Worm (Caenorhabditis elegans) whole organism, L1 larva: ENCODE measurements around the gene T05H10.1.
A peak's percentile ranks its signal among the peaks of the same experiment; 100 is the strongest.

Experiments used
- C16A3.4 ChIP-seq: fragments of 150-350 bp; optimal IDR thresholded peaks from 2 replicates; lab custom pipeline; 2014; ENCODE audit warnings: missing biosample characterization, missing genetic modification characterization
- C34B4.2 ChIP-seq: sonication (generic microtip); optimal IDR thresholded peaks from 2 replicates; lab custom pipeline; 2017; ENCODE audit warnings: mild to moderate bottlenecking, missing genetic modification characterization, missing compliant biosample characterization
- F16B12.6 ChIP-seq: fragments of 150-350 bp; optimal IDR thresholded peaks from 2 replicates; lab custom pipeline; 2014; ENCODE audit warnings: missing biosample characterization, missing genetic modification characterization
- Y116A8C.19 ChIP-seq: sonication (generic microtip); optimal IDR thresholded peaks from 2 replicates; lab custom pipeline; 2016; ENCODE audit warnings: missing compliant biosample characterization, missing genetic modification characterization, borderline replicate concordance
- aha-1 ChIP-seq: fragments of 150-350 bp; optimal IDR thresholded peaks from 2 replicates; lab custom pipeline; 2014; ENCODE audit warnings: missing biosample characterization, missing genetic modification characterization
- aly-2 ChIP-seq: fragments of 150-350 bp; optimal IDR thresholded peaks from 2 replicates; lab custom pipeline; 2014; ENCODE audit warnings: missing biosample characterization, missing genetic modification characterization
- ama-1 ChIP-seq: fragments of 150-350 bp; optimal IDR thresholded peaks from 2 replicates; lab custom pipeline; 2014
- ceh-63 ChIP-seq: fragments of 200-800 bp; sonication (Bioruptor generic); optimal IDR thresholded peaks from 2 replicates; lab custom pipeline; 2018; ENCODE audit warnings: mild to moderate bottlenecking, missing genetic modification characterization, missing compliant biosample characterization
- ceh-8 ChIP-seq: fragments of 200-800 bp; sonication (Bioruptor generic); optimal IDR thresholded peaks from 2 replicates; lab custom pipeline; 2018; ENCODE audit warnings: mild to moderate bottlenecking, missing genetic modification characterization, moderate library complexity, missing compliant biosample characterization
- ceh-82 ChIP-seq, 3 experiments: fragments of 150-350 bp in 1 of 3; sonication (generic microtip) in 2 of 3; optimal IDR thresholded peaks; 2 replicates each; lab custom pipeline; 2014 to 2017; ENCODE audit warnings: missing biosample characterization in 3 of 3, missing genetic modification characterization in 3 of 3
- ceh-88 ChIP-seq: fragments of 200-800 bp; sonication (Bioruptor generic); IDR thresholded peaks from 2 replicates; pipeline ENCODE4 v1.3.6; 2022; ENCODE audit warnings: missing genetic modification characterization, missing compliant biosample characterization
- ceh-90 ChIP-seq: sonication (generic microtip); optimal IDR thresholded peaks from 2 replicates; lab custom pipeline; 2016; ENCODE audit warnings: missing genetic modification characterization, missing compliant biosample characterization
- ces-1 ChIP-seq: fragments of 150-350 bp; optimal IDR thresholded peaks from 2 replicates; lab custom pipeline; 2014; ENCODE audit warnings: missing biosample characterization, missing genetic modification reagents, missing genetic modification characterization
- dpl-1 ChIP-seq, 3 experiments: fragments of 150-350 bp in 2 of 3; sonication (generic microtip) in 1 of 3; optimal IDR thresholded peaks; 2 replicates each; lab custom pipeline; 2014 to 2017; ENCODE audit warnings: missing biosample characterization in 3 of 3, missing genetic modification characterization in 3 of 3, missing genetic modification reagents in 3 of 3
- egl-13 ChIP-seq: sonication (generic microtip); optimal IDR thresholded peaks from 2 replicates; lab custom pipeline; 2016; ENCODE audit warnings: missing genotype, missing genetic modification reagents, missing genetic modification characterization, missing compliant biosample characterization
- egl-27 ChIP-seq, 2 experiments: fragments of 150-350 bp in 1 of 2; sonication (generic microtip); optimal IDR thresholded peaks; 3 replicates each; lab custom pipeline; 2017 to 2018; ENCODE audit warnings: missing biosample characterization in 2 of 2, missing genetic modification characterization in 2 of 2, missing genetic modification reagents in 2 of 2
- elt-3 ChIP-seq, 6 experiments: fragments of 150-350 bp in 1 of 6; sonication (generic microtip); optimal IDR thresholded peaks; 2 replicates each; lab custom pipeline; 2017 to 2018; ENCODE audit warnings: missing biosample characterization in 6 of 6, missing genetic modification characterization in 6 of 6, inconsistent platforms in 1 of 6
- ets-5 ChIP-seq: fragments of 200-800 bp; sonication (Bioruptor generic); IDR thresholded peaks from 2 replicates; pipeline ENCODE4 v1.3.6; 2022; ENCODE audit warnings: missing genetic modification characterization, missing compliant biosample characterization
- fkh-10 ChIP-seq: sonication (generic microtip); optimal IDR thresholded peaks from 2 replicates; lab custom pipeline; 2017; ENCODE audit warnings: missing biosample characterization, missing genetic modification reagents, missing genetic modification characterization
- fkh-8 ChIP-seq: sonication (generic microtip); optimal IDR thresholded peaks from 2 replicates; lab custom pipeline; 2016; ENCODE audit warnings: mild to moderate bottlenecking, missing genetic modification characterization, missing compliant biosample characterization
- fos-1 ChIP-seq: fragments of 150-350 bp; optimal IDR thresholded peaks from 2 replicates; lab custom pipeline; 2014; ENCODE audit warnings: missing biosample characterization, missing genetic modification characterization
- grh-1 ChIP-seq: fragments of 200-800 bp; sonication (Bioruptor generic); IDR thresholded peaks from 2 replicates; pipeline ENCODE4 v1.3.6; 2022; ENCODE audit warnings: missing genetic modification reagents, missing genetic modification characterization, missing compliant biosample characterization
- hlh-17 ChIP-seq: fragments of 200-800 bp; sonication (Bioruptor generic); optimal IDR thresholded peaks from 2 replicates; lab custom pipeline; 2018; ENCODE audit warnings: missing genetic modification characterization, mild to moderate bottlenecking, missing compliant biosample characterization, moderate library complexity, borderline replicate concordance
- lin-15B ChIP-seq: fragments of 150-350 bp; sonication (generic microtip); optimal IDR thresholded peaks from 3 replicates; lab custom pipeline; 2014; ENCODE audit warnings: missing biosample characterization, missing genetic modification characterization
- lin-39 ChIP-seq: fragments of 150-350 bp; optimal IDR thresholded peaks from 2 replicates; lab custom pipeline; 2014; ENCODE audit warnings: missing biosample characterization, missing genetic modification reagents, missing genetic modification characterization
- lir-3 ChIP-seq: sonication (generic microtip); optimal IDR thresholded peaks from 2 replicates; lab custom pipeline; 2016; ENCODE audit warnings: mild to moderate bottlenecking, missing genetic modification characterization, moderate library complexity, missing compliant biosample characterization; ENCODE audit not compliant: poor library complexity
- mdl-1 ChIP-seq, 2 experiments: fragments of 150-350 bp; optimal IDR thresholded peaks; 2 replicates each; lab custom pipeline; 2014 to 2017; ENCODE audit warnings: missing biosample characterization in 2 of 2, missing genetic modification characterization in 2 of 2, inconsistent platforms in 1 of 2
- mef-2 ChIP-seq: fragments of 150-350 bp; optimal IDR thresholded peaks from 2 replicates; lab custom pipeline; 2014; ENCODE audit warnings: missing biosample characterization, missing genetic modification characterization
- nhr-11 ChIP-seq: fragments of 150-350 bp; optimal IDR thresholded peaks from 2 replicates; lab custom pipeline; 2014; ENCODE audit warnings: missing biosample characterization, missing genetic modification characterization
- nhr-12 ChIP-seq: sonication (generic microtip); optimal IDR thresholded peaks from 2 replicates; lab custom pipeline; 2017; ENCODE audit warnings: missing biosample characterization, missing genetic modification characterization
- nhr-19 ChIP-seq: fragments of 200-800 bp; sonication (Bioruptor generic); conservative IDR thresholded peaks from 2 replicates; pipeline ENCODE4 v1.3.6; 2022; ENCODE audit warnings: missing genetic modification characterization, missing compliant biosample characterization
- nhr-20 ChIP-seq: sonication (generic microtip); optimal IDR thresholded peaks from 2 replicates; lab custom pipeline; 2016; ENCODE audit warnings: mild to moderate bottlenecking, missing genetic modification characterization, missing compliant biosample characterization
- nhr-76 ChIP-seq: sonication (generic microtip); optimal IDR thresholded peaks from 2 replicates; lab custom pipeline; 2017; ENCODE audit warnings: missing biosample characterization, missing genetic modification characterization
- nhr-84 ChIP-seq: sonication (generic microtip); optimal IDR thresholded peaks from 2 replicates; lab custom pipeline; 2017; ENCODE audit warnings: missing biosample characterization, missing genetic modification characterization
- nhr-85 ChIP-seq: sonication (generic microtip); peaks from one replicate; lab custom pipeline; 2016; ENCODE audit warnings: missing genetic modification characterization, inconsistent platforms, missing compliant biosample characterization
- pag-3 ChIP-seq: sonication (generic microtip); optimal IDR thresholded peaks from 2 replicates; lab custom pipeline; 2017; ENCODE audit warnings: missing genetic modification characterization, mild to moderate bottlenecking, missing compliant biosample characterization, antibody characterized with exemption, borderline replicate concordance; ENCODE audit not compliant: insufficient read depth
- pqm-1 ChIP-seq: sonication (generic microtip); optimal IDR thresholded peaks from 3 replicates; lab custom pipeline; 2017; ENCODE audit warnings: missing biosample characterization, missing genetic modification characterization
- rnt-1 ChIP-seq: sonication (generic microtip); optimal IDR thresholded peaks from 2 replicates; lab custom pipeline; 2016; ENCODE audit warnings: mild to moderate bottlenecking, missing genetic modification characterization, moderate library complexity, missing compliant biosample characterization
- skn-1 ChIP-seq: fragments of 150-350 bp; optimal IDR thresholded peaks from 2 replicates; lab custom pipeline; 2014; ENCODE audit warnings: missing biosample characterization, missing genetic modification characterization
- snpc-4 ChIP-seq: fragments of 150-350 bp; optimal IDR thresholded peaks from 2 replicates; lab custom pipeline; 2014; ENCODE audit warnings: missing biosample characterization, missing genetic modification characterization
- snu-23 ChIP-seq: sonication (generic microtip); optimal IDR thresholded peaks from 2 replicates; lab custom pipeline; 2016; ENCODE audit warnings: missing genetic modification characterization, missing compliant biosample characterization
- sox-4 ChIP-seq: sonication (generic microtip); optimal IDR thresholded peaks from 2 replicates; lab custom pipeline; 2016; ENCODE audit warnings: missing genetic modification characterization, missing compliant biosample characterization
- sptf-1 ChIP-seq: fragments of 150-350 bp; optimal IDR thresholded peaks from 2 replicates; lab custom pipeline; 2014; ENCODE audit warnings: missing biosample characterization, missing genetic modification characterization
- sup-37 ChIP-seq: fragments of 200-800 bp; sonication (Bioruptor generic); optimal IDR thresholded peaks from 2 replicates; lab custom pipeline; 2018; ENCODE audit warnings: mild to moderate bottlenecking, missing genetic modification characterization, missing compliant biosample characterization
- swsn-7 ChIP-seq: sonication (generic microtip); optimal IDR thresholded peaks from 2 replicates; lab custom pipeline; 2016; ENCODE audit warnings: missing genetic modification characterization, missing compliant biosample characterization
- unc-130 ChIP-seq: fragments of 150-350 bp; optimal IDR thresholded peaks from 2 replicates; lab custom pipeline; 2017; ENCODE audit warnings: missing biosample characterization, missing genetic modification characterization, inconsistent platforms
- unc-30 ChIP-seq: sonication (generic microtip); optimal IDR thresholded peaks from 2 replicates; lab custom pipeline; 2017; ENCODE audit warnings: missing biosample characterization, missing genetic modification characterization
- unc-62 ChIP-seq: fragments of 150-350 bp; optimal IDR thresholded peaks from 2 replicates; lab custom pipeline; 2014; ENCODE audit warnings: missing biosample characterization, missing genetic modification reagents, missing genetic modification characterization
- unc-86 ChIP-seq: sonication (generic microtip); optimal IDR thresholded peaks from 2 replicates; lab custom pipeline; 2016; ENCODE audit warnings: missing genetic modification characterization, missing compliant biosample characterization
- vab-15 ChIP-seq: sonication (generic microtip); optimal IDR thresholded peaks from 2 replicates; lab custom pipeline; 2017; ENCODE audit warnings: missing genotype, mild to moderate bottlenecking, missing genetic modification characterization, missing compliant biosample characterization
- xbp-1 ChIP-seq: sonication (generic microtip); optimal IDR thresholded peaks from 2 replicates; lab custom pipeline; 2016; ENCODE audit warnings: missing genetic modification characterization, missing compliant biosample characterization
- zag-1 ChIP-seq: fragments of 150-350 bp; optimal IDR thresholded peaks from 2 replicates; lab custom pipeline; 2014; ENCODE audit warnings: missing biosample characterization, missing genetic modification characterization
- zip-4 ChIP-seq: fragments of 200-800 bp; sonication (Bioruptor generic); optimal IDR thresholded peaks from 2 replicates; lab custom pipeline; 2018; ENCODE audit warnings: mild to moderate bottlenecking, missing genetic modification characterization, moderate library complexity, missing compliant biosample characterization

Gene T05H10.1

DNA sequence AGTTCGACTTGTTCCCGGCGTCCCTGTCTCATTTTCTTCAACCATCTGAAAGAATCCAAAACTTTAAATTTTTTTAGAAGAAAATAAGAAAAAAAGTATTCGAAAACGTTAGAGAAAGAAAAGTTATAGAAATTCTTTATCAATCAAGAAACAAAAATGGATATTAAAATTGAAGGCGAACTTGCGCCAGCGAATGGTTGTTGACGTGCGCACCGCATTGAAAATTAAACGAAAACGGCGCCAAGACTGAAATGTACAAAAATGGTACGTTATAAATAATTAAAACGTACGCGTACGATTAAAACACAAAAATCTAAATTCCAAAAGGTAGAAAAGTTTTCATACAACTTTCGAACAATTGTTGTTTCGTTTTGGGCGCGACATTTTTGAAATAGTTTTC lies 44.4 kb downstream of the T05H10.1 start, which contains the start of gene K02C4.3 (continued):
- TF ChIP-seq ama-1 = no peak
- peak; percentile 28 for TF ChIP-seq F16B12.6 (tag; lab: Kevin White, UChicago)
- no peak for TF ChIP-seq unc-30
- TF ChIP-seq ceh-90 (tag; lab: Kevin White, UChicago) = no peak
- TF ChIP-seq vab-15 (tag; lab: Kevin White, UChicago) = no peak
- no peak for TF ChIP-seq pqm-1
- peak; percentile 31 for TF ChIP-seq fos-1 (tag; lab: Kevin White, UChicago)
- TF ChIP-seq mef-2 (tag; lab: Kevin White, UChicago) = no peak
- TF ChIP-seq nhr-12 (tag; lab: Kevin White, UChicago) = no peak
- peak in 2 of 6 experiments; percentile 45 to 53 for TF ChIP-seq elt-3 (tag; optimal IDR thresholded peaks at IDR 0.05; lab: Kevin White, UChicago)
- peak; percentile 76 for TF ChIP-seq swsn-7 (tag; lab: Kevin White, UChicago)
- peak; percentile 50 for TF ChIP-seq lir-3 (tag; lab: Kevin White, UChicago)
- TF ChIP-seq nhr-76 = no peak
- TF ChIP-seq snpc-4 (tag; lab: Kevin White, UChicago) = peak; percentile 89
- no peak for TF ChIP-seq unc-62 (GFP tag; lab: Kevin White, UChicago)
- TF ChIP-seq nhr-19 (GFP tag; lab: Robert Waterston, UW) = peak; percentile 77
- peak; percentile 79 for TF ChIP-seq nhr-85 (tag; lab: Kevin White, UChicago)
- no peak for TF ChIP-seq nhr-11 (tag; lab: Kevin White, UChicago)
- TF ChIP-seq xbp-1 (tag; lab: Kevin White, UChicago) = peak; percentile 74
- no peak for TF ChIP-seq egl-27 (tag; optimal IDR thresholded peaks at IDR 0.05; lab: Kevin White, UChicago)
- TF ChIP-seq ceh-8 (GFP tag; lab: Kevin White, UChicago) = peak; percentile 72
- peak; percentile 37; the same call in 1 of the 2 replicates for TF ChIP-seq grh-1 (GFP tag; lab: Robert Waterston, UW)
- peak; percentile 76 for TF ChIP-seq nhr-20
- TF ChIP-seq pag-3 (tag; lab: Kevin White, UChicago) = peak; percentile 4
- TF ChIP-seq skn-1 (tag; lab: Kevin White, UChicago) = peak; percentile 77
- peak; percentile 64 for TF ChIP-seq unc-130 (tag; lab: Kevin White, UChicago)
- TF ChIP-seq hlh-17 (GFP tag; lab: Kevin White, UChicago) = no peak
- TF ChIP-seq ceh-82 (tag; optimal IDR thresholded peaks at IDR 0.05; lab: Kevin White, UChicago) = peak; percentile 51 to 66 (median 62)
- peak; percentile 85 for TF ChIP-seq snu-23 (GFP tag; lab: Kevin White, UChicago)
- TF ChIP-seq mdl-1 (tag; optimal IDR thresholded peaks at IDR 0.05; lab: Kevin White, UChicago) = peak in 1 of 2 experiments; percentile 60
- TF ChIP-seq aly-2 (tag; lab: Kevin White, UChicago) = peak; percentile 24
- TF ChIP-seq ets-5 (GFP tag; lab: Robert Waterston, UW) = no peak
- TF ChIP-seq sup-37 (GFP tag; lab: Kevin White, UChicago) = peak; percentile 25
- peak; percentile 72 for TF ChIP-seq rnt-1 (tag; lab: Kevin White, UChicago)
- no peak for TF ChIP-seq nhr-84
- no peak for TF ChIP-seq C34B4.2
- TF ChIP-seq ceh-88 (GFP tag; lab: Robert Waterston, UW) = no peak
- TF ChIP-seq egl-13 = peak; percentile 44
- TF ChIP-seq Y116A8C.19 = no peak
- peak; percentile 14 for TF ChIP-seq sox-4 (tag; lab: Kevin White, UChicago)
- TF ChIP-seq ceh-63 = no peak
- no peak for TF ChIP-seq ces-1 (GFP tag; lab: Kevin White, UChicago)
- TF ChIP-seq C16A3.4 (tag; lab: Kevin White, UChicago) = peak; percentile 39
- no peak for TF ChIP-seq zag-1 (tag; lab: Kevin White, UChicago)
- TF ChIP-seq lin-15B (tag; lab: Kevin White, UChicago) = peak; percentile 42
- peak; percentile 86 to 94 (median 93) for TF ChIP-seq dpl-1 (GFP tag; optimal IDR thresholded peaks at IDR 0.05; lab: Kevin White, UChicago)
- TF ChIP-seq zip-4 = peak; percentile 28
- no peak for TF ChIP-seq sptf-1
- peak; percentile 60 for TF ChIP-seq lin-39 (tag; lab: Kevin White, UChicago)
- peak; percentile 43 for TF ChIP-seq fkh-8 (tag; lab: Kevin White, UChicago)
- TF ChIP-seq unc-86 (tag; lab: Kevin White, UChicago) = peak; percentile 35
- no peak for TF ChIP-seq aha-1 (tag; lab: Kevin White, UChicago)
- TF ChIP-seq fkh-10 = no peak
